Worm (Caenorhabditis elegans): Measurements from ENCODE around the gene D1014.6.

D1014.6 gene

DNA sequence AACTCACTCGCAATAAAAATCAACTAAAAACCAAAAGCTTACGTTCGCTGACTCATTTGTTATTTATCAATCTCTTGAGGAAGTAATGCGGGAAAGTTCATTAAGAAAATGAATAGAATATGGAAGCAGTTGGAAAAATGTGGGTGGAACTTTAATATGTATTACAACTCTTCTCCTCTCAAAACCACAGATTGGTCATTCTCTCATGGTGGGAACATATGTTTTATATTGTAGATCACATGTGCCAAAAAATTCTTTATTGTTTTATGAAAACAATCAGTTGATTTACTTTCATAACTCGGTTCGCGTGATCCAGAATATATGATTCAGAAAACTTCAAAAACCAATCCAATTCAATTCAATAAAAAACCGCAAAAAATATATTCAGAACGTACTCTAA lies 50.7 kb downstream of the D1014.6 start:
- TF ChIP-seq nhr-11 (tag; optimal IDR thresholded peaks at IDR 0.05) (no peak), unc-55 (GFP tag; optimal IDR thresholded peaks at IDR 0.05) (peak; percentile 42)

Data from whole organism, L2 larva.